Fruit fly (Drosophila melanogaster) whole organism, embryonic: Measurements from ENCODE around the gene mdu.

ENCODE experiments used
- Ada2b ChIP-seq: fragments of 200-800 bp; sonication (Bioruptor generic); IDR thresholded peaks from 2 replicates; pipeline ENCODE4 v1.3.6; 2022; ENCODE audit warnings: missing biosample characterization, missing genetic modification characterization
- Blimp-1 ChIP-seq: fragments of 200-800 bp; sonication (Bioruptor generic); optimal IDR thresholded peaks from 3 replicates; lab custom pipeline; 2018; ENCODE audit warnings: missing biosample characterization, missing genetic modification characterization, mild to moderate bottlenecking, moderate library complexity, missing genetic modification reagents
- CG10267 ChIP-seq: fragments of 200-800 bp; sonication (Bioruptor generic); optimal IDR thresholded peaks from 2 replicates; lab custom pipeline; 2018; ENCODE audit warnings: missing biosample characterization, mild to moderate bottlenecking, missing genetic modification characterization, moderate library complexity
- CG10431 ChIP-seq: fragments of 200-800 bp; sonication (Bioruptor generic); optimal IDR thresholded peaks from 3 replicates; lab custom pipeline; 2018; ENCODE audit warnings: missing biosample characterization, mild to moderate bottlenecking, missing genetic modification characterization
- CG11398 ChIP-seq: fragments of 200-800 bp; sonication (Bioruptor generic); optimal IDR thresholded peaks from 2 replicates; lab custom pipeline; 2016; ENCODE audit warnings: missing biosample characterization, missing genetic modification characterization
- CG11695 ChIP-seq: fragments of 200-800 bp; sonication (Bioruptor generic); IDR thresholded peaks from 3 replicates; pipeline ENCODE4 v1.3.6; 2022; ENCODE audit warnings: missing biosample characterization, missing genetic modification characterization
- CG12104 ChIP-seq: fragments of 200-800 bp; sonication (Bioruptor generic); optimal IDR thresholded peaks from 3 replicates; lab custom pipeline; 2016; ENCODE audit warnings: missing biosample characterization, missing genetic modification characterization
- CG1603 ChIP-seq: fragments of 200-800 bp; sonication (Bioruptor generic); optimal IDR thresholded peaks from 2 replicates; lab custom pipeline; 2019; ENCODE audit warnings: missing biosample characterization, mild to moderate bottlenecking, missing genetic modification characterization, moderate library complexity
- CG18011 ChIP-seq: fragments of 200-800 bp; sonication (Bioruptor generic); optimal IDR thresholded peaks from 2 replicates; lab custom pipeline; 2017; ENCODE audit warnings: missing biosample characterization, missing genetic modification characterization, mild to moderate bottlenecking, moderate library complexity, missing genotype
- CG18764 ChIP-seq: fragments of 200-800 bp; sonication (Bioruptor generic); optimal IDR thresholded peaks from 3 replicates; lab custom pipeline; 2016; ENCODE audit warnings: missing biosample characterization, missing genetic modification characterization
- CG3065 ChIP-seq: fragments of 200-800 bp; sonication (Bioruptor generic); optimal IDR thresholded peaks from 2 replicates; lab custom pipeline; 2016; ENCODE audit warnings: missing biosample characterization, missing genetic modification characterization
- CG4617 ChIP-seq: fragments of 200-800 bp; sonication (Bioruptor generic); optimal IDR thresholded peaks from 3 replicates; lab custom pipeline; 2016; ENCODE audit warnings: missing biosample characterization, missing genetic modification characterization, borderline replicate concordance
- CG4730 ChIP-seq: fragments of 200-800 bp; sonication (Bioruptor generic); IDR thresholded peaks from 2 replicates; pipeline ENCODE4 v1.3.6; 2022; ENCODE audit warnings: missing biosample characterization, missing genetic modification characterization
- CG7987 ChIP-seq: fragments of 200-800 bp; sonication (Bioruptor generic); optimal IDR thresholded peaks from 2 replicates; lab custom pipeline; 2018; ENCODE audit warnings: missing biosample characterization, mild to moderate bottlenecking, missing genetic modification characterization, moderate library complexity
- CG9932 ChIP-seq: fragments of 200-800 bp; sonication (Bioruptor generic); IDR thresholded peaks from 2 replicates; pipeline ENCODE4 v1.3.6; 2022; ENCODE audit warnings: missing biosample characterization, missing genetic modification characterization
- Camta ChIP-seq: fragments of 200-800 bp; sonication (Bioruptor generic); optimal IDR thresholded peaks from 2 replicates; lab custom pipeline; 2016; ENCODE audit warnings: missing biosample characterization, missing genetic modification characterization
- Dref ChIP-seq: fragments of 200-800 bp; sonication (Bioruptor generic); IDR thresholded peaks from 2 replicates; pipeline ENCODE4 v1.3.6; 2022; ENCODE audit warnings: missing biosample characterization, missing genetic modification characterization
- Elba2 ChIP-seq: fragments of 200-800 bp; sonication (Bioruptor generic); optimal IDR thresholded peaks from 3 replicates; lab custom pipeline; 2016; ENCODE audit warnings: missing biosample characterization, missing genetic modification characterization
- HLHmδ ChIP-seq: fragments of 200-800 bp; sonication (Bioruptor generic); optimal IDR thresholded peaks from 2 replicates; lab custom pipeline; 2018; ENCODE audit warnings: missing biosample characterization, mild to moderate bottlenecking, missing genetic modification characterization, moderate library complexity
- Hand ChIP-seq: fragments of 200-800 bp; sonication (Bioruptor generic); optimal IDR thresholded peaks from 2 replicates; lab custom pipeline; 2017; ENCODE audit warnings: mild to moderate bottlenecking, missing biosample characterization, missing genetic modification reagents, missing genetic modification characterization
- Max ChIP-seq: fragments of 200-800 bp; sonication (Bioruptor generic); optimal IDR thresholded peaks from 2 replicates; lab custom pipeline; 2016; ENCODE audit warnings: missing biosample characterization, mild to moderate bottlenecking, missing genetic modification characterization
- Myb ChIP-seq: fragments of 200-800 bp; sonication (Bioruptor generic); optimal IDR thresholded peaks from 2 replicates; lab custom pipeline; 2016; ENCODE audit warnings: missing biosample characterization, missing genetic modification characterization
- Ptx1 ChIP-seq: fragments of 200-800 bp; sonication (Bioruptor generic); IDR thresholded peaks from 2 replicates; pipeline ENCODE4 v1.3.6; 2022; ENCODE audit warnings: missing biosample characterization, missing genetic modification characterization
- YL-1 ChIP-seq: fragments of 200-800 bp; sonication (Bioruptor generic); optimal IDR thresholded peaks from 3 replicates; lab custom pipeline; 2017; ENCODE audit warnings: missing biosample characterization, mild to moderate bottlenecking, missing genetic modification characterization
- bab2 ChIP-seq: fragments of 200-800 bp; sonication (Bioruptor generic); optimal IDR thresholded peaks from 2 replicates; lab custom pipeline; 2016; ENCODE audit warnings: missing biosample characterization, missing genetic modification characterization
- bbx ChIP-seq: fragments of 200-800 bp; sonication (Bioruptor generic); IDR thresholded peaks from 2 replicates; pipeline ENCODE4 v1.3.6; 2022; ENCODE audit warnings: missing biosample characterization, missing genetic modification characterization; ENCODE audit not compliant: partially characterized antibody
- bsh ChIP-seq, 2 experiments: fragments of 200-800 bp; sonication (Bioruptor generic); optimal IDR thresholded peaks; 2 replicates each; lab custom pipeline; 2017 to 2018; ENCODE audit warnings: mild to moderate bottlenecking in 2 of 2, missing biosample characterization in 2 of 2, missing genetic modification characterization in 2 of 2, moderate library complexity in 1 of 2
- corto ChIP-seq: fragments of 200-800 bp; sonication (Bioruptor generic); optimal IDR thresholded peaks from 2 replicates; lab custom pipeline; 2016; ENCODE audit warnings: missing biosample characterization, mild to moderate bottlenecking, missing genetic modification characterization, moderate library complexity
- danr ChIP-seq: fragments of 200-800 bp; sonication (Bioruptor generic); IDR thresholded peaks from 2 replicates; pipeline ENCODE4 v1.3.6; 2022; ENCODE audit warnings: missing biosample characterization, missing genetic modification characterization
- dysf ChIP-seq: fragments of 200-800 bp; sonication (Bioruptor generic); IDR thresholded peaks from 3 replicates; pipeline ENCODE4 v1.3.6; 2022; ENCODE audit warnings: missing biosample characterization, missing genetic modification characterization
- esg ChIP-seq: fragments of 200-800 bp; sonication (Bioruptor generic); conservative IDR thresholded peaks from 2 replicates; pipeline ENCODE4 v1.3.6; 2022; ENCODE audit warnings: missing biosample characterization, missing genetic modification characterization
- gem ChIP-seq: fragments of 200-800 bp; sonication (Bioruptor generic); optimal IDR thresholded peaks from 2 replicates; lab custom pipeline; 2019; ENCODE audit warnings: missing biosample characterization, mild to moderate bottlenecking, missing genetic modification characterization, moderate library complexity
- gsb ChIP-seq: fragments of 200-800 bp; sonication (Bioruptor generic); IDR thresholded peaks from 2 replicates; pipeline ENCODE4 v1.3.6; 2022; ENCODE audit warnings: missing biosample characterization, missing genetic modification characterization
- lbe ChIP-seq: fragments of 200-800 bp; sonication (Bioruptor generic); optimal IDR thresholded peaks from 2 replicates; lab custom pipeline; 2016; ENCODE audit warnings: missing biosample characterization, mild to moderate bottlenecking, missing genetic modification characterization
- mam ChIP-seq: fragments of 200-800 bp; sonication (Bioruptor generic); optimal IDR thresholded peaks from 3 replicates; lab custom pipeline; 2016; ENCODE audit warnings: missing biosample characterization, missing genetic modification characterization
- prd ChIP-seq, 3 experiments: fragments of >200 bp in 2 of 3; fragments of 200-800 bp in 1 of 3; sonication (Bioruptor generic) in 1 of 3; optimal IDR thresholded peaks in 2 of 3; IDR thresholded peaks in 1 of 3; 2 replicates in 2 of 3; 3 replicates in 1 of 3; pipeline versions ENCODE4 v1.3.6 to Lab custom; 2017 to 2022; ENCODE audit warnings: missing biosample characterization in 1 of 3, missing genetic modification characterization in 1 of 3
- ranshi ChIP-seq: fragments of 200-800 bp; sonication (Bioruptor generic); IDR thresholded peaks from 2 replicates; pipeline ENCODE4 v1.3.6; 2022; ENCODE audit warnings: missing biosample characterization, missing genetic modification characterization
- sc ChIP-seq, 3 experiments: fragments of >200 bp in 2 of 3; fragments of 200-800 bp in 1 of 3; sonication (Bioruptor generic) in 1 of 3; optimal IDR thresholded peaks; 2 replicates in 2 of 3; 3 replicates in 1 of 3; lab custom pipeline; 2017; ENCODE audit warnings: mild to moderate bottlenecking in 1 of 3, missing biosample characterization in 1 of 3, missing genetic modification characterization in 1 of 3, missing genetic modification reagents in 1 of 3
- schlank ChIP-seq: fragments of 200-800 bp; sonication (Bioruptor generic); optimal IDR thresholded peaks from 2 replicates; lab custom pipeline; 2018; ENCODE audit warnings: missing biosample characterization, mild to moderate bottlenecking, missing genetic modification characterization
- sens ChIP-seq: fragments of 200-800 bp; sonication (Bioruptor generic); peaks from one replicate; lab custom pipeline; 2016; ENCODE audit warnings: missing biosample characterization, missing genetic modification characterization
- sr ChIP-seq: fragments of 200-800 bp; sonication (Bioruptor generic); IDR thresholded peaks from 3 replicates; pipeline ENCODE4 v1.3.6; 2022; ENCODE audit warnings: missing biosample characterization, missing genetic modification characterization
- stc ChIP-seq: fragments of 200-800 bp; sonication (Bioruptor generic); IDR thresholded peaks from 2 replicates; pipeline ENCODE4 v1.3.6; 2022; ENCODE audit warnings: missing biosample characterization, missing genetic modification characterization
- toy ChIP-seq: fragments of 200-800 bp; sonication (Bioruptor generic); IDR thresholded peaks from 2 replicates; pipeline ENCODE4 v1.3.6; 2022; ENCODE audit warnings: missing biosample characterization, missing genetic modification characterization
- trem ChIP-seq: fragments of 200-800 bp; optimal IDR thresholded peaks from 3 replicates; lab custom pipeline; 2019; ENCODE audit warnings: missing biosample characterization, mild to moderate bottlenecking, missing genetic modification characterization, moderate library complexity
- ttk ChIP-seq: fragments of 200-800 bp; sonication (Bioruptor generic); IDR thresholded peaks from 2 replicates; pipeline ENCODE4 v2.1.2; 2022; ENCODE audit warnings: missing biosample characterization, missing genetic modification characterization
- z ChIP-seq: fragments of 200-800 bp; sonication (Bioruptor generic); IDR thresholded peaks from 3 replicates; pipeline ENCODE4 v1.3.6; 2022; ENCODE audit warnings: missing biosample characterization, missing genetic modification characterization

mdu gene

DNA sequence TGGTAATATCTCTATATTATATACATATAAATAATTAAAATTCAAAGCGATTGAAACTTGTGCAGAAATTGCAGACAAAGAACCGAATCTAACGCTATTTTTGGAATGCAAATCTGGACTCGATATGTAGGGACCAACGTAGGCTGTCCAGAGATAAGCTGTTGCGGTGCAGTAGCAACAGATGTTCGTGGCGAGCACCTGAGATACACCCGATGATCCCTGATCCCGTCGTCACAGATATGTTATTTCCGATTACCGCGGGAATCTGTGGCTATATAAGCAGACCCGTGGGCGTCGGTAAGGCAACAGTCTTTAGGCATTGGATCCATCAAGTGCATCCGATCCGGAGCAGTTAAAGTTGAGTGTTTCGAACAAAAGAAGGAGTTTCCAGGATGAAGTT, 7.0 kb upstream of the mdu start, which contains the start of gene Lsp1alpha:
Lsp1alpha (plus strand) TSS at position 301 of the 400 bp plus-strand sequence.
- no peak for TF ChIP-seq gem (tag; lab: Kevin White, UChicago)
- no peak for TF ChIP-seq bab2 (GFP tag; lab: Kevin White, UChicago)
- no peak for TF ChIP-seq CG9932
- no peak for TF ChIP-seq CG11398 (GFP tag; lab: Kevin White, UChicago)
- no peak for TF ChIP-seq ttk (GFP tag; lab: Robert Waterston, UW)
- TF ChIP-seq schlank (tag; lab: Kevin White, UChicago), result no peak
- no peak for TF ChIP-seq corto (GFP tag; lab: Kevin White, UChicago)
- no peak for TF ChIP-seq Ada2b (GFP tag; lab: Robert Waterston, UW)
- no peak for TF ChIP-seq bbx (GFP tag; lab: Robert Waterston, UW)
- TF ChIP-seq dysf (GFP tag; lab: Robert Waterston, UW), result no peak
- no peak for TF ChIP-seq danr
- TF ChIP-seq mam (GFP tag; lab: Kevin White, UChicago), result no peak
- no peak for TF ChIP-seq Camta
- no peak for TF ChIP-seq CG18011 (GFP tag; lab: Kevin White, UChicago)
- TF ChIP-seq CG10431 (GFP tag; lab: Kevin White, UChicago), result no peak
- TF ChIP-seq, all 482 proteins: peak for 0

dm6 chrX:12496497-12496896, 491 bp upstream of the mdu start, which contains the start of gene Mks1:
Gene Mks1, minus strand, starts transcription at chrX:12496597.
- TF ChIP-seq Dref (GFP tag; lab: Robert Waterston, UW) (peak; percentile 47), HLHmδ (GFP tag; lab: Kevin White, UChicago) (no peak), Myb (GFP tag; lab: Kevin White, UChicago) (peak; percentile 56)

DNA sequence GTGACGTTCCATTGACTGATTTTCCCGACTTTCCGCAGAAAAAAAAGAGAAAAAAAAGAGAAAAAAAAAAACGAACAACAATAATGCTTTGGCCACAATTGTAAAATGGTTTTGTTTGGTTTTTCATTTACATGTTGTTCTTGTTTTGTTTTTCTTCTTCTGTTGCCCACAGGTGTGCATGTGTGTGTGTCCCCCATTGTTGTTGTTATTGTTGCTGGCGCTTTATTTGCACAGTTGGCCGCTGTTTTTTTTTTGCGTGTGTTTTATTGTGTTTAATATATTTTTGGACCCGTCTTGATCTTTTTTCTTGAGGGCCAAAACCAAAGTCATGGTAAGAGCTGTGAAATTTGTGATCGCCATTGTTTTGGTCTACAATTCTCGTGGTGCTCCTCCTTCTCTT, 1.1 kb downstream of the mdu start:
- TF ChIP-seq ranshi (GFP tag; lab: Robert Waterston, UW) (no peak), sens (peak; percentile 2)
- TF ChIP-seq, all 482 proteins: peak for 1

DNA sequence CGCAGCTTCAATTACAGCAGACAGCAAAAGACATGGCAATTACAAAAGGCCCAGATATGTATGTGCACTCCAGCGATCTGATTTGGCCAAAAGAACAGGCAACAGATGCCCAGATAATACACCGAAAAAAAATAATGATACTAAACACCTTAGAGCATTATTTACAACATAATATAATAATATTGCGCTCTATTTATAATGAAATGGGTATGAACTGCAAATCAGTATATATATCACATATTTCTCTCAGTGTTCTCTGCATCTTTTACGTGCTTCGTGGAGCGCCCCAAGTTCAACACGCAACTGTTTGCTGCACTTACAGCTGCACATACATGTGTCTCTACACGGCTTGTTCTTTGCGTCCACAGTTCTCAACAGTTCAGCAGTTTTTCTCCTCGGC, 10.6 kb downstream of the mdu start:
- TF ChIP-seq gsb (GFP tag; lab: Robert Waterston, UW) (no peak), esg (no peak), Blimp-1 (GFP tag; lab: Kevin White, UChicago) (no peak), CG18764 (GFP tag; lab: Kevin White, UChicago) (no peak), Ptx1 (GFP tag; lab: Robert Waterston, UW) (peak; percentile 42), YL-1 (GFP tag; lab: Kevin White, UChicago) (no peak), sc (optimal IDR thresholded peaks at IDR 0.05; lab: Kevin White, UChicago) (no peak), sc (GFP tag; optimal IDR thresholded peaks at IDR 0.05; lab: Kevin White, UChicago) (no peak), CG7987 (GFP tag; lab: Kevin White, UChicago) (no peak), prd (optimal IDR thresholded peaks at IDR 0.05; lab: Kevin White, UChicago) (no peak), prd (GFP tag; IDR thresholded peaks at IDR 0.05; lab: Robert Waterston, UW) (peak; percentile 51; the same call in 2 of the 3 replicates), CG10267 (no peak), lbe (peak; percentile 35), toy (GFP tag; lab: Robert Waterston, UW) (no peak), CG12104 (GFP tag; lab: Kevin White, UChicago) (no peak), bsh (GFP tag; optimal IDR thresholded peaks at IDR 0.05; lab: Kevin White, UChicago) (peak; percentile 20 to 31), Hand (no peak), CG11695 (GFP tag; lab: Robert Waterston, UW) (0 out of 3 replicates have a peak, but pooled peaks have one; percentile 6), CG3065 (GFP tag; lab: Kevin White, UChicago) (no peak), trem (tag; lab: Kevin White, UChicago) (no peak), CG1603 (tag; lab: Kevin White, UChicago) (peak; percentile 25), sr (GFP tag; lab: Robert Waterston, UW) (no peak), Max (GFP tag; lab: Kevin White, UChicago) (no peak), Elba2 (no peak), stc (GFP tag; lab: Robert Waterston, UW) (no peak), CG4617 (GFP tag; lab: Kevin White, UChicago) (no peak), CG4730 (GFP tag; lab: Robert Waterston, UW) (peak; percentile 17; the same call in 1 of the 2 replicates), z (GFP tag; lab: Robert Waterston, UW) (no peak)
